Fruit fly (Drosophila melanogaster) whole organism, embryonic: ENCODE results near the gene Ldaf1.

ENCODE experiments used
- Antp ChIP-seq: fragments of 200-800 bp; sonication (Bioruptor generic); optimal IDR thresholded peaks from 3 replicates; lab custom pipeline; 2016; ENCODE audit warnings: missing biosample characterization, missing genetic modification characterization
- Asciz ChIP-seq: fragments of 200-800 bp; sonication (Bioruptor generic); optimal IDR thresholded peaks from 2 replicates; lab custom pipeline; 2017; ENCODE audit warnings: missing biosample characterization, mild to moderate bottlenecking, missing genetic modification characterization, missing genetic modification reagents
- Atf3 ChIP-seq: fragments of 200-800 bp; sonication (Bioruptor generic); optimal IDR thresholded peaks from 3 replicates; lab custom pipeline; 2016; ENCODE audit warnings: missing biosample characterization, missing genetic modification characterization
- Awh ChIP-seq: fragments of 200-800 bp; sonication (Bioruptor generic); IDR thresholded peaks from 2 replicates; pipeline ENCODE4, ENCODE4 v1.3.6; 2022; ENCODE audit warnings: missing biosample characterization, missing genetic modification characterization
- Bgb ChIP-seq: fragments of 200-800 bp; sonication (Bioruptor generic); IDR thresholded peaks from 2 replicates; pipeline ENCODE4 v1.3.6; 2022; ENCODE audit warnings: missing biosample characterization, missing genetic modification characterization; ENCODE audit not compliant: partially characterized antibody
- CG10979 ChIP-seq: fragments of 200-800 bp; sonication (Bioruptor generic); optimal IDR thresholded peaks from 2 replicates; lab custom pipeline; 2018; ENCODE audit warnings: missing biosample characterization, mild to moderate bottlenecking, missing genetic modification characterization, moderate library complexity
- CG11723 ChIP-seq: fragments of 200-800 bp; sonication (Bioruptor generic); optimal IDR thresholded peaks from 2 replicates; lab custom pipeline; 2017; ENCODE audit warnings: missing biosample characterization, mild to moderate bottlenecking, missing genetic modification characterization
- CG12071 ChIP-seq: fragments of 200-800 bp; sonication (Bioruptor generic); optimal IDR thresholded peaks from 3 replicates; lab custom pipeline; 2018; ENCODE audit warnings: missing biosample characterization, mild to moderate bottlenecking, missing genetic modification characterization
- CG12155 ChIP-seq: fragments of 200-800 bp; sonication (Bioruptor generic); optimal IDR thresholded peaks from 3 replicates; lab custom pipeline; 2016; ENCODE audit warnings: missing biosample characterization, missing genetic modification characterization
- CG14441 ChIP-seq: fragments of 200-800 bp; sonication (Bioruptor generic); IDR thresholded peaks from 2 replicates; pipeline ENCODE4 v1.3.6; 2022; ENCODE audit warnings: missing biosample characterization, missing genetic modification characterization
- CG15073 ChIP-seq: fragments of 200-800 bp; sonication (Bioruptor generic); optimal IDR thresholded peaks from 2 replicates; lab custom pipeline; 2016; ENCODE audit warnings: missing biosample characterization, missing genetic modification characterization
- CG1602 ChIP-seq: fragments of 200-800 bp; sonication (Bioruptor generic); optimal IDR thresholded peaks from 3 replicates; lab custom pipeline; 2016; ENCODE audit warnings: missing biosample characterization, missing genetic modification characterization
- CG18764 ChIP-seq: fragments of 200-800 bp; sonication (Bioruptor generic); optimal IDR thresholded peaks from 3 replicates; lab custom pipeline; 2016; ENCODE audit warnings: missing biosample characterization, missing genetic modification characterization
- CG2120 ChIP-seq: fragments of 200-800 bp; sonication (Bioruptor generic); optimal IDR thresholded peaks from 3 replicates; lab custom pipeline; 2016; ENCODE audit warnings: missing biosample characterization, missing genetic modification characterization
- CG2202 ChIP-seq: fragments of 200-800 bp; sonication (Bioruptor generic); optimal IDR thresholded peaks from 2 replicates; lab custom pipeline; 2018; ENCODE audit warnings: missing biosample characterization, mild to moderate bottlenecking, missing genetic modification characterization
- CG2712 ChIP-seq: fragments of 200-800 bp; optimal IDR thresholded peaks from 3 replicates; lab custom pipeline; 2019; ENCODE audit warnings: missing biosample characterization, mild to moderate bottlenecking, missing genetic modification characterization, moderate library complexity
- CG3065 ChIP-seq: fragments of 200-800 bp; sonication (Bioruptor generic); optimal IDR thresholded peaks from 2 replicates; lab custom pipeline; 2016; ENCODE audit warnings: missing biosample characterization, missing genetic modification characterization
- CG3838 ChIP-seq: fragments of 200-800 bp; sonication (Bioruptor generic); optimal IDR thresholded peaks from 3 replicates; lab custom pipeline; 2016; ENCODE audit warnings: missing biosample characterization, missing genetic modification characterization
- CG42726 ChIP-seq: fragments of 200-800 bp; sonication (Bioruptor generic); IDR thresholded peaks from 2 replicates; pipeline ENCODE4 v1.3.6; 2022; ENCODE audit warnings: missing biosample characterization, missing genetic modification characterization; ENCODE audit not compliant: partially characterized antibody
- CG6254 ChIP-seq: fragments of 200-800 bp; sonication (Bioruptor generic); optimal IDR thresholded peaks from 3 replicates; lab custom pipeline; 2017; ENCODE audit warnings: mild to moderate bottlenecking, missing biosample characterization, missing genetic modification reagents, missing genetic modification characterization
- CG6654 ChIP-seq: fragments of 200-800 bp; sonication (Bioruptor generic); optimal IDR thresholded peaks from 2 replicates; lab custom pipeline; 2017; ENCODE audit warnings: missing biosample characterization, mild to moderate bottlenecking, missing genetic modification characterization
- CG7928 ChIP-seq: fragments of 200-800 bp; sonication (Bioruptor generic); optimal IDR thresholded peaks from 2 replicates; lab custom pipeline; 2017; ENCODE audit warnings: missing biosample characterization, mild to moderate bottlenecking, missing genetic modification characterization
- CG9437 ChIP-seq: fragments of 200-800 bp; sonication (Bioruptor generic); optimal IDR thresholded peaks from 2 replicates; lab custom pipeline; 2018; ENCODE audit warnings: missing biosample characterization, mild to moderate bottlenecking, missing genetic modification characterization
- Ets97D ChIP-seq: fragments of 200-800 bp; sonication (Bioruptor generic); optimal IDR thresholded peaks from 3 replicates; lab custom pipeline; 2016; ENCODE audit warnings: missing biosample characterization, missing genetic modification characterization
- Kr ChIP-seq: fragments of 200-800 bp; sonication (Bioruptor generic); optimal IDR thresholded peaks from 2 replicates; lab custom pipeline; 2017; ENCODE audit warnings: missing biosample characterization, mild to moderate bottlenecking, missing genetic modification characterization
- Lpt ChIP-seq: fragments of >200 bp; optimal IDR thresholded peaks from 2 replicates; lab custom pipeline; 2018; ENCODE audit warnings: missing biosample characterization, missing genetic modification characterization
- Med ChIP-seq: fragments of 200-800 bp; sonication (Bioruptor generic); peaks from one replicate; lab custom pipeline; 2016; ENCODE audit warnings: missing biosample characterization, missing genetic modification characterization, mild to moderate bottlenecking, inconsistent platforms, moderate library complexity
- Nf-YA ChIP-seq: fragments of 200-800 bp; sonication (Bioruptor generic); IDR thresholded peaks from 2 replicates; pipeline ENCODE4 v1.3.6; 2022; ENCODE audit warnings: missing biosample characterization, missing genetic modification characterization
- Rfx ChIP-seq: fragments of 200-800 bp; sonication (Bioruptor generic); IDR thresholded peaks from 2 replicates; pipeline ENCODE4 v1.3.6; 2022; ENCODE audit warnings: missing biosample characterization, missing genetic modification characterization
- Sin3A ChIP-seq: fragments of >200 bp; optimal IDR thresholded peaks from 2 replicates; lab custom pipeline; 2018
- az2 ChIP-seq: fragments of 200-800 bp; sonication (Bioruptor generic); optimal IDR thresholded peaks from 3 replicates; lab custom pipeline; 2016; ENCODE audit warnings: missing biosample characterization, missing genetic modification characterization
- chif ChIP-seq, 2 experiments: fragments of 200-800 bp; sonication (Bioruptor generic); optimal IDR thresholded peaks; 3 replicates each; lab custom pipeline; 2016; ENCODE audit warnings: missing biosample characterization in 2 of 2, missing genetic modification characterization in 2 of 2
- chm ChIP-seq: fragments of 200-800 bp; sonication (Bioruptor generic); IDR thresholded peaks from 2 replicates; pipeline ENCODE4 v1.3.6; 2022; ENCODE audit warnings: missing biosample characterization, missing genetic modification characterization
- dmrt99B ChIP-seq: fragments of 200-800 bp; sonication (Bioruptor generic); optimal IDR thresholded peaks from 2 replicates; lab custom pipeline; 2018; ENCODE audit warnings: missing biosample characterization, mild to moderate bottlenecking, missing genetic modification characterization, moderate library complexity
- gce ChIP-seq: fragments of 200-800 bp; sonication (Bioruptor generic); IDR thresholded peaks from 3 replicates; pipeline ENCODE4 v1.3.6; 2022; ENCODE audit warnings: missing biosample characterization, missing genetic modification characterization
- gem ChIP-seq: fragments of 200-800 bp; sonication (Bioruptor generic); optimal IDR thresholded peaks from 2 replicates; lab custom pipeline; 2019; ENCODE audit warnings: missing biosample characterization, mild to moderate bottlenecking, missing genetic modification characterization, moderate library complexity
- gt ChIP-seq: fragments of 200-800 bp; sonication (Bioruptor generic); IDR thresholded peaks from 2 replicates; pipeline ENCODE4 v1.3.6; 2022; ENCODE audit warnings: missing biosample characterization, missing genetic modification characterization
- hth ChIP-seq: fragments of >200 bp; optimal IDR thresholded peaks from 2 replicates; lab custom pipeline; 2017; ENCODE audit warnings: inconsistent platforms
- klu ChIP-seq: fragments of 200-800 bp; sonication (Bioruptor generic); IDR thresholded peaks from 2 replicates; pipeline ENCODE4 v1.3.6; 2022; ENCODE audit warnings: missing biosample characterization, missing genetic modification characterization
- lilli ChIP-seq: fragments of 200-800 bp; sonication (Bioruptor generic); optimal IDR thresholded peaks from 3 replicates; lab custom pipeline; 2016; ENCODE audit warnings: missing biosample characterization, missing genetic modification characterization
- maf-S ChIP-seq: fragments of 200-800 bp; sonication (Bioruptor generic); optimal IDR thresholded peaks from 2 replicates; lab custom pipeline; 2016; ENCODE audit warnings: missing biosample characterization, missing genetic modification characterization
- mam ChIP-seq: fragments of 200-800 bp; sonication (Bioruptor generic); optimal IDR thresholded peaks from 3 replicates; lab custom pipeline; 2016; ENCODE audit warnings: missing biosample characterization, missing genetic modification characterization
- mirr ChIP-seq: fragments of 200-800 bp; sonication (Bioruptor generic); optimal IDR thresholded peaks from 3 replicates; lab custom pipeline; 2018; ENCODE audit warnings: missing biosample characterization, mild to moderate bottlenecking, missing genetic modification characterization
- nerfin-1 ChIP-seq: fragments of 200-800 bp; sonication (Bioruptor generic); optimal IDR thresholded peaks from 3 replicates; lab custom pipeline; 2019; ENCODE audit warnings: missing biosample characterization, mild to moderate bottlenecking, missing genetic modification characterization, moderate library complexity
- pfk ChIP-seq: fragments of 200-800 bp; sonication (Bioruptor generic); optimal IDR thresholded peaks from 2 replicates; lab custom pipeline; 2018; ENCODE audit warnings: missing biosample characterization, mild to moderate bottlenecking, missing genetic modification characterization, moderate library complexity
- sob ChIP-seq: fragments of 200-800 bp; sonication (Bioruptor generic); IDR thresholded peaks from 2 replicates; pipeline ENCODE4 v1.3.6; 2022; ENCODE audit warnings: missing biosample characterization, missing genetic modification characterization

Ldaf1 gene

dm6 chrX:1944245-1945114 lies 42.8 kb upstream of the Ldaf1 start (continued):
- TF ChIP-seq CG1602 = peak; percentile 27
- TF ChIP-seq CG2202 (tag; lab: Kevin White, UChicago) = peak; percentile 45
- peak; percentile 56 for TF ChIP-seq CG14441 (GFP tag; lab: Robert Waterston, UW)
- peak; percentile 51; the same call in 1 of the 2 replicates for TF ChIP-seq chm (GFP tag; lab: Robert Waterston, UW)
- no peak for TF ChIP-seq Ets97D (GFP tag; lab: Kevin White, UChicago)
- no peak for TF ChIP-seq hth (lab: Kevin White, UChicago)
- peak; percentile 57; the same call in 1 of the 2 replicates for TF ChIP-seq Awh (GFP tag; lab: Robert Waterston, UW)
- TF ChIP-seq maf-S (GFP tag; lab: Kevin White, UChicago) = peak; percentile 41
- 0 out of 2 replicates have a peak, but pooled peaks have one; percentile 24 for TF ChIP-seq klu (GFP tag; lab: Robert Waterston, UW)
- TF ChIP-seq mam (GFP tag; lab: Kevin White, UChicago) = peak; percentile 55
- TF ChIP-seq CG9437 = no peak
- peak; percentile 35 for TF ChIP-seq CG12155 (GFP tag; lab: Kevin White, UChicago)
- TF ChIP-seq CG6254 = peak; percentile 41
- peak; percentile 54 for TF ChIP-seq sob (GFP tag; lab: Robert Waterston, UW)
- TF ChIP-seq, all 482 proteins: peak for 198

- TF ChIP-seq CG10979 (tag; lab: Kevin White, UChicago) = peak; percentile 88
- TF ChIP-seq Kr (GFP tag; lab: Kevin White, UChicago) = peak; percentile 29
- no peak for TF ChIP-seq Bgb
- no peak for TF ChIP-seq CG3065
- no peak for TF ChIP-seq CG7928 (GFP tag; lab: Kevin White, UChicago)
- peak; percentile 38 for TF ChIP-seq Atf3 (GFP tag; lab: Kevin White, UChicago)
- peak; percentile 46 for TF ChIP-seq Antp (GFP tag; lab: Kevin White, UChicago)
- peak; percentile 62 to 64 for TF ChIP-seq chif (GFP tag; optimal IDR thresholded peaks at IDR 0.05; lab: Kevin White, UChicago)
- TF ChIP-seq gce (GFP tag; lab: Robert Waterston, UW) = 0 out of 3 replicates have a peak, but pooled peaks have one; percentile 5
- TF ChIP-seq Rfx = peak; percentile 40; the same call in 1 of the 2 replicates
- TF ChIP-seq Sin3A (lab: Kevin White, UChicago) = no peak
- 0 out of 2 replicates have a peak, but pooled peaks have one; percentile 8 for TF ChIP-seq gt (GFP tag; lab: Robert Waterston, UW)
- TF ChIP-seq CG11723 (GFP tag; lab: Kevin White, UChicago) = peak; percentile 50
- TF ChIP-seq CG15073 (GFP tag; lab: Kevin White, UChicago) = no peak
- peak; percentile 2 for TF ChIP-seq CG12071
- TF ChIP-seq gem (tag; lab: Kevin White, UChicago) = peak; percentile 89
- TF ChIP-seq Nf-YA (GFP tag; lab: Robert Waterston, UW) = no peak
- peak; percentile 15 for TF ChIP-seq pfk
- TF ChIP-seq CG2712 = peak; percentile 82
- TF ChIP-seq az2 (GFP tag; lab: Kevin White, UChicago) = peak; percentile 60
- TF ChIP-seq nerfin-1 (tag; lab: Kevin White, UChicago) = peak; percentile 73
- no peak for TF ChIP-seq CG3838 (GFP tag; lab: Kevin White, UChicago)
- TF ChIP-seq Lpt (GFP tag; lab: Kevin White, UChicago) = no peak
- peak; percentile 83 for TF ChIP-seq dmrt99B (tag; lab: Kevin White, UChicago)
- TF ChIP-seq CG2120 (GFP tag; lab: Kevin White, UChicago) = peak; percentile 82
- no peak for TF ChIP-seq CG42726
- TF ChIP-seq mirr (GFP tag; lab: Kevin White, UChicago) = no peak
- peak; percentile 76 for TF ChIP-seq lilli (GFP tag; lab: Kevin White, UChicago)
- peak; percentile 57 for TF ChIP-seq Asciz (GFP tag; lab: Kevin White, UChicago)
- peak; percentile 51 for TF ChIP-seq CG6654 (GFP tag; lab: Kevin White, UChicago)
- peak; percentile 93 for TF ChIP-seq Med
- TF ChIP-seq CG18764 (GFP tag; lab: Kevin White, UChicago) = peak; percentile 9
Observed at dm6 chrX:1943337-1944244, 41.9 kb upstream of the Ldaf1 start.
